Worm (Caenorhabditis elegans) whole organism, L4 larva: ENCODE measurements around the gene F02H6.3.
A peak's percentile ranks its signal among the peaks of the same experiment; 100 is the strongest.

Source experiments
- F10B5.3 ChIP-seq: sonication (generic microtip); optimal IDR thresholded peaks from 2 replicates; lab custom pipeline; 2016; ENCODE audit warnings: mild to moderate bottlenecking, missing genetic modification characterization, missing compliant biosample characterization
- F26F4.8 ChIP-seq: fragments of 200-800 bp; sonication (Bioruptor generic); conservative IDR thresholded peaks from 2 replicates; pipeline ENCODE4 v1.3.6; 2022; ENCODE audit warnings: missing genetic modification characterization, missing compliant biosample characterization
- F37D6.2 ChIP-seq: sonication (generic microtip); optimal IDR thresholded peaks from 2 replicates; lab custom pipeline; 2016; ENCODE audit warnings: mild to moderate bottlenecking, missing genetic modification characterization, missing compliant biosample characterization
- F49E8.2 ChIP-seq: sonication (generic microtip); optimal IDR thresholded peaks from 2 replicates; lab custom pipeline; 2016; ENCODE audit warnings: missing compliant biosample characterization, mild to moderate bottlenecking, missing genetic modification characterization, borderline replicate concordance
- T20F7.1 ChIP-seq: fragments of 200-800 bp; sonication (Bioruptor generic); optimal IDR thresholded peaks from 2 replicates; lab custom pipeline; 2018; ENCODE audit warnings: mild to moderate bottlenecking, missing genetic modification characterization, missing compliant biosample characterization
- T26A8.4 ChIP-seq: fragments of 200-800 bp; sonication (Bioruptor generic); IDR thresholded peaks from 2 replicates; pipeline ENCODE4 v1.3.6; 2022; ENCODE audit warnings: missing genetic modification characterization, missing compliant biosample characterization
- Y105C5A.15 ChIP-seq: fragments of 200-800 bp; sonication (Bioruptor generic); IDR thresholded peaks from 2 replicates; pipeline ENCODE4 v1.3.6; 2022; ENCODE audit warnings: missing genetic modification characterization, missing compliant biosample characterization
- Y48G9A.11 ChIP-seq: fragments of 200-800 bp; sonication (Bioruptor generic); IDR thresholded peaks from 2 replicates; pipeline ENCODE4 v1.3.6; 2022; ENCODE audit warnings: missing genetic modification reagents, missing genetic modification characterization, missing compliant biosample characterization
- Y5F2A.4 ChIP-seq: fragments of 200-800 bp; sonication (Bioruptor generic); optimal IDR thresholded peaks from 2 replicates; lab custom pipeline; 2018; ENCODE audit warnings: mild to moderate bottlenecking, missing genetic modification characterization, missing compliant biosample characterization
- Y75B8A.6 ChIP-seq: fragments of 200-800 bp; sonication (Bioruptor generic); IDR thresholded peaks from 2 replicates; pipeline ENCODE4 v1.3.6; 2022; ENCODE audit warnings: missing genetic modification reagents, missing genetic modification characterization, missing compliant biosample characterization
- ZK546.5 ChIP-seq, 2 experiments: sonication (generic microtip); optimal IDR thresholded peaks; 2 replicates each; lab custom pipeline; 2017; ENCODE audit warnings: missing biosample characterization in 2 of 2, missing genetic modification characterization in 2 of 2
- aha-1 ChIP-seq: fragments of 150-350 bp; peaks from one replicate; lab custom pipeline; 2014; ENCODE audit warnings: missing biosample characterization, missing genetic modification characterization
- ces-1 ChIP-seq: fragments of 150-350 bp; sonication (generic microtip); optimal IDR thresholded peaks from 4 replicates; lab custom pipeline; 2014; ENCODE audit warnings: missing biosample characterization, missing genetic modification reagents, missing genetic modification characterization
- ctbp-1 ChIP-seq: fragments of 200-800 bp; sonication (Bioruptor generic); IDR thresholded peaks from 2 replicates; pipeline ENCODE4 v1.3.6; 2022; ENCODE audit warnings: missing genetic modification reagents, missing genetic modification characterization, missing compliant biosample characterization
- daf-16 ChIP-seq, 3 experiments: sonication (generic microtip); optimal IDR thresholded peaks; 2 replicates each; lab custom pipeline; 2016 to 2017; ENCODE audit warnings: missing genetic modification characterization in 3 of 3, missing genetic modification reagents in 3 of 3, mild to moderate bottlenecking in 2 of 3, missing compliant biosample characterization in 2 of 3, missing biosample characterization in 1 of 3, moderate library complexity in 1 of 3
- dmd-6 ChIP-seq: fragments of 200-800 bp; sonication (Bioruptor generic); IDR thresholded peaks from 2 replicates; pipeline ENCODE4 v1.3.6; 2022; ENCODE audit warnings: missing genetic modification reagents, missing genetic modification characterization, missing compliant biosample characterization
- dmd-8 ChIP-seq: fragments of 200-800 bp; sonication (Bioruptor generic); IDR thresholded peaks from 2 replicates; pipeline ENCODE4 v1.3.6; 2022; ENCODE audit warnings: missing genetic modification characterization, missing compliant biosample characterization
- gei-8 ChIP-seq: fragments of 200-800 bp; sonication (Bioruptor generic); optimal IDR thresholded peaks from 2 replicates; lab custom pipeline; 2018; ENCODE audit warnings: mild to moderate bottlenecking, missing genetic modification characterization, missing compliant biosample characterization
- hif-1 ChIP-seq, 2 experiments: sonication (generic microtip); optimal IDR thresholded peaks; 2 replicates each; lab custom pipeline; 2016 to 2017; ENCODE audit warnings: missing compliant biosample characterization in 2 of 2, missing genetic modification characterization in 2 of 2, missing genetic modification reagents in 2 of 2, missing genotype in 2 of 2, mild to moderate bottlenecking in 1 of 2
- hmg-1.1 ChIP-seq: fragments of 200-800 bp; sonication (Bioruptor generic); IDR thresholded peaks from 2 replicates; pipeline ENCODE4 v1.3.6; 2022; ENCODE audit warnings: missing genetic modification reagents, missing genetic modification characterization, missing compliant biosample characterization
- jun-1 ChIP-seq: fragments of 150-350 bp; optimal IDR thresholded peaks from 2 replicates; lab custom pipeline; 2014; ENCODE audit warnings: missing biosample characterization, missing genetic modification reagents, missing genetic modification characterization
- madf-9 ChIP-seq: fragments of 200-800 bp; sonication (Bioruptor generic); conservative IDR thresholded peaks from 2 replicates; pipeline ENCODE4 v1.3.6; 2022; ENCODE audit warnings: missing genetic modification reagents, missing genetic modification characterization, missing compliant biosample characterization
- mdl-1 ChIP-seq, 2 experiments: fragments of 150-350 bp in 1 of 2; sonication (generic microtip) in 1 of 2; optimal IDR thresholded peaks; 2 replicates each; lab custom pipeline; 2014 to 2017; ENCODE audit warnings: missing biosample characterization in 2 of 2, missing genetic modification characterization in 2 of 2
- mep-1 ChIP-seq: fragments of 150-350 bp; sonication (generic microtip); optimal IDR thresholded peaks from 3 replicates; lab custom pipeline; 2014; ENCODE audit warnings: missing biosample characterization, missing genetic modification characterization
- nhr-11 ChIP-seq: fragments of 150-350 bp; optimal IDR thresholded peaks from 2 replicates; lab custom pipeline; 2014; ENCODE audit warnings: missing biosample characterization, missing genetic modification characterization
- nhr-237 ChIP-seq: sonication (generic microtip); optimal IDR thresholded peaks from 2 replicates; lab custom pipeline; 2017; ENCODE audit warnings: missing biosample characterization, missing genetic modification characterization
- nhr-6 ChIP-seq: fragments of 150-350 bp; optimal IDR thresholded peaks from 2 replicates; lab custom pipeline; 2014; ENCODE audit warnings: missing biosample characterization, missing genetic modification characterization
- rbr-2 ChIP-seq: sonication (generic microtip); optimal IDR thresholded peaks from 2 replicates; lab custom pipeline; 2016; ENCODE audit warnings: missing genotype, missing genetic modification characterization, missing compliant biosample characterization
- saeg-2 ChIP-seq: fragments of 200-800 bp; sonication (Bioruptor generic); IDR thresholded peaks from 2 replicates; pipeline ENCODE4 v1.3.6; 2022; ENCODE audit warnings: missing genetic modification reagents, missing genetic modification characterization, missing compliant biosample characterization
- sdz-12 ChIP-seq: fragments of 200-800 bp; sonication (Bioruptor generic); optimal IDR thresholded peaks from 2 replicates; lab custom pipeline; 2018; ENCODE audit warnings: mild to moderate bottlenecking, missing genetic modification characterization, missing compliant biosample characterization
- spr-3 ChIP-seq: fragments of 200-800 bp; sonication (Bioruptor generic); optimal IDR thresholded peaks from 2 replicates; lab custom pipeline; 2018; ENCODE audit warnings: mild to moderate bottlenecking, missing genetic modification characterization, missing compliant biosample characterization
- unc-62 ChIP-seq, 3 experiments: fragments of 150-350 bp in 1 of 3; sonication (generic microtip); optimal IDR thresholded peaks in 2 of 3; peaks in 1 of 3; 1 replicate in 1 of 3; 2 replicates in 2 of 3; lab custom pipeline; 2014 to 2017; ENCODE audit warnings: missing biosample characterization in 3 of 3, missing genetic modification characterization in 3 of 3, missing genetic modification reagents in 3 of 3, missing genotype in 1 of 3
- vab-7 ChIP-seq: fragments of 200-800 bp; sonication (Bioruptor generic); IDR thresholded peaks from 2 replicates; pipeline ENCODE4 v1.3.6; 2022; ENCODE audit warnings: missing genetic modification reagents, missing genetic modification characterization, missing compliant biosample characterization

The F02H6.3 gene

DNA sequence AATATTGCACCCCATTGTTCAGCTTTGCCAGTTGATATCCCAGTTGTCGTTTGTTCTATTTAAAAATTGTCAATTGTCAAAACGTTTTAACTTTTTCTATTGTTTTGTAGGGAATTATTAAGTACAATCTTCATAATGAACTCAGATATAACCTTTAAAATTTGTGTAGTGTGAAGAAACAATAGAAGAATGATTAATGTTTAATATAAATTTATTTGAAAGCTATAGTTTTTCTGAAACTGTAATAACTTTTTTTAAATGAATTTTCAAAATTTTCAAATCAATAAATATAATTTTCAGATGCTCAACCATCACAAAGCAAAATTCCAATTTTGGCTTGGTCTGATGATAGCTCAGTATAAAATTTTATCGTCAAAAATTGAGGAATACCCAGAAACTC lies 11.3 kb upstream of the F02H6.3 start, which contains the start of gene K01G12.22:
Gene K01G12.22, plus strand, starts transcription at position 301 of the 400 bp plus-strand sequence.
- TF ChIP-seq F49E8.2 (tag; lab: Kevin White, UChicago) (no peak), Y5F2A.4 (no peak)

DNA sequence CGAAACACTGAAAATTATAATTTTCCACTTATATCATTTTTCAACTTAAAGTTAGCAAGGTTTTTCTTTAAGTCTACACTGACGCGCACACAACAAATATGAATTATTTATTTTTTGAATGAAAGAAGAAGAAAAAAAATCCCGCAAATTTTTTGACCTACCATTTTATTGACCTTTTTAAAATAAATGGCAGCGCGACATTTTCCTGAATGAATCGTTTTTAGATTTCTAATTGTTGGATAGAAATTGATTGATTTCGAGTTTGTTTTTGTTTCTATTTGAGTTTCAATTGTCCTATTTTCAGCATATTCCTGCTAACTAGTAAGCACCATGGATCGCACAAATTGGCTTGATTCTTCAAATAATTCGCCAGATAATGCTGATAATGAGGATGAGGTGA lies 10.0 kb upstream of the F02H6.3 start, which contains the start of gene K01G12.3:
Gene K01G12.3, plus strand, starts transcription at position 301 of the 400 bp plus-strand sequence.
- TF ChIP-seq jun-1 (tag; lab: Kevin White, UChicago) (no peak), gei-8 (GFP tag; lab: Kevin White, UChicago) (no peak), Y75B8A.6 (GFP tag; lab: Robert Waterston, UW) (no peak), sdz-12 (GFP tag; lab: Kevin White, UChicago) (no peak), mdl-1 (tag; optimal IDR thresholded peaks at IDR 0.05; lab: Kevin White, UChicago) (no peak), ces-1 (GFP tag; lab: Kevin White, UChicago) (no peak), rbr-2 (no peak), spr-3 (no peak), Y105C5A.15 (GFP tag; lab: Robert Waterston, UW) (no peak), hif-1 (tag; optimal IDR thresholded peaks at IDR 0.05; lab: Kevin White, UChicago) (no peak), F26F4.8 (GFP tag; lab: Robert Waterston, UW) (no peak)

DNA sequence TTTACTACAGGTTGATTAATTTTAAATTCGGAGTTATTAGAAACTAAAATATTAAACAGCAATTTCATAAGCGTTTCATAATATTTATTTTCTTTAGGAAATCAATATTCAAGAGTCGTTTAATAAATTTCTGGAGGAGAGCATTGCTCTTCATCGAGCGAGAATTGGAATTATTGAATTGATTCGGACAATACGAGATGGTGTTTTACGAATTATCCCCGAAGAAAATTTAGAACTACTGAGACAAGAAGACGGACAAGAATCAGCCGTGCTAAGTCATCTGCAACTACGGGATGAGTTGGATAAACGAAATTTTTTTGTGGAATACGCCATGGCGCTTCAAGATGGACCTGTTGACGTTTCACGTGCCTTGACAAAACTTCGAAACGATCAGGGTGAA lies 8.9 kb upstream of the F02H6.3 start:
- TF ChIP-seq Y48G9A.11 (GFP tag; lab: Robert Waterston, UW): no peak
- TF ChIP-seq unc-62 (GFP tag; optimal IDR thresholded peaks at IDR 0.05 in 1 of 2; lab: Kevin White, UChicago): peak in 1 of 2 experiments; percentile 96
- TF ChIP-seq unc-62 (tag; optimal IDR thresholded peaks at IDR 0.05; lab: Kevin White, UChicago): no peak

DNA sequence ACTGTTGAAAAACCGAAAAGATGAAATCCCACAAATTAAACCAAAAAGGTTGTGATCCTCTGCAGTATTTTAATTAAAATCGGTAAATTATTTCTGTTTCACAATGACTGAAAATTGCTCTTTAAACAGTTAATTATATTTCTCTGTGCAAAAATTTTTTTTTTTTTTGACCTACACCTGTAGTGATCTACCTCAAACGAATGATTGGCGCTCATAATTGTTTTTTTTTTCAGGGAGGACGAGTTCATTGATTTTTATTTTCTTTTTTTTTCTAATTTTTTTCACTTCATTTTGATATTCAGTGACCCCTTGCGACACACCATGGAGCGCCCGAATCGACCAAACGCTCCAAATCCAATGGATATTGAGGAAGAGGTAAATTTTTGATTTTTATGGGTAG lies 7.1 kb upstream of the F02H6.3 start, which contains the start of gene F02H6.2:
Gene F02H6.2, plus strand, starts transcription at position 301 of the 400 bp plus-strand sequence.
- TF ChIP-seq saeg-2 (no peak), F49E8.2 (tag; lab: Kevin White, UChicago) (no peak), ZK546.5 (tag; optimal IDR thresholded peaks at IDR 0.05; lab: Kevin White, UChicago) (no peak), hmg-1.1 (no peak), Y75B8A.6 (GFP tag; lab: Robert Waterston, UW) (no peak), mdl-1 (tag; optimal IDR thresholded peaks at IDR 0.05; lab: Kevin White, UChicago) (no peak), T26A8.4 (GFP tag; lab: Robert Waterston, UW) (no peak), aha-1 (tag; lab: Kevin White, UChicago) (no peak), nhr-237 (tag; lab: Kevin White, UChicago) (no peak), vab-7 (GFP tag; lab: Robert Waterston, UW) (no peak), ctbp-1 (no peak), mep-1 (tag; lab: Kevin White, UChicago) (no peak), F37D6.2 (tag; lab: Kevin White, UChicago) (no peak), daf-16 (GFP tag; optimal IDR thresholded peaks at IDR 0.05; lab: Kevin White, UChicago) (no peak), daf-16 (tag; optimal IDR thresholded peaks at IDR 0.05; lab: Kevin White, UChicago) (no peak), nhr-6 (no peak), T20F7.1 (GFP tag; lab: Kevin White, UChicago) (no peak), dmd-6 (GFP tag; lab: Robert Waterston, UW) (no peak)

DNA sequence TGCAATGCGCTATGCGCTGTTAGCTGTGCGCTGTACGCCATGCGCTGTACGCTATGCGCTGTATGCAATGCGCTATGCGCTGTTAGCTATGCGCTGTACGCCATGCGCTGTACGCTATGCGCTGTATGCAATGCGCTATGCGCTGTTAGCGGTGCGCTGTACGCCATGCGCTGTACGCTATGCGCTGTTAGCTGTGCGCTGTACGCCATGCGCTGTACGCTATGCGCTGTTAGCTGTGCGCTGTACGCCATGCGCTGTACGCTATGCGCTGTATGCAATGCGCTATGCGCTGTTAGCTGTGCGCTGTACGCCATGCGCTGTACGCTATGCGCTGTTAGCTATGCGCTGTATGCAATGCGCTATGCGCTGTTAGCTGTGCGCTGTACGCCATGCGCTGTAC lies 5.1 kb downstream of the F02H6.3 start:
- TF ChIP-seq Y105C5A.15 (GFP tag; lab: Robert Waterston, UW) (peak; percentile 54; the same call in 1 of the 2 replicates), dmd-8 (GFP tag; lab: Robert Waterston, UW) (0 out of 2 replicates have a peak, but pooled peaks have one; percentile 56)

DNA sequence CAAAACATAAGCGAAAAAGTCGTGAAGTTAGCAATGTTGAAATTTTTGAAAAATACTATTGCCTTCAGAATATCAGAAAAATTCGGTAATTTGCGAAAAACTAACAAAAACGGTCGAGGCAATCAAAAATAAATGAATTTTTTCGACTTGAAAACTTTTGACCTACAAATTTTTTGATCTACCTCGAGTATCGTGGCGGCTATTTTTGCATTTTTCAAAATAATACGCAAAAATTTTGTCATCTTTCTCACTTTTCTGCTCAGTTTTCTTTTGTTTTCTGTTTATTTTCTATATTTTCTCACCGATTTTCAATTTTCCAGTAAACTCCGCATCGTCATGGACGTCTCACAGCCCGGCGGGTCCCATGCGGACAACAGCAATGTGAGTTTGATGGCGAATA lies 12.6 kb downstream of the F02H6.3 start:
- TF ChIP-seq nhr-6: no peak
- TF ChIP-seq F10B5.3: no peak
- no peak for TF ChIP-seq madf-9
- TF ChIP-seq saeg-2: no peak
- no peak for TF ChIP-seq nhr-11
